Worm (Caenorhabditis elegans) whole organism, L4 larva: ENCODE results near the gene ifp-1.

Experiments
- F10B5.3 ChIP-seq: sonication (generic microtip); optimal IDR thresholded peaks from 2 replicates; lab custom pipeline; 2016; ENCODE audit warnings: mild to moderate bottlenecking, missing genetic modification characterization, missing compliant biosample characterization
- F26F4.8 ChIP-seq: fragments of 200-800 bp; sonication (Bioruptor generic); conservative IDR thresholded peaks from 2 replicates; pipeline ENCODE4 v1.3.6; 2022; ENCODE audit warnings: missing genetic modification characterization, missing compliant biosample characterization
- F37D6.2 ChIP-seq: sonication (generic microtip); optimal IDR thresholded peaks from 2 replicates; lab custom pipeline; 2016; ENCODE audit warnings: mild to moderate bottlenecking, missing genetic modification characterization, missing compliant biosample characterization
- F49E8.2 ChIP-seq: sonication (generic microtip); optimal IDR thresholded peaks from 2 replicates; lab custom pipeline; 2016; ENCODE audit warnings: missing compliant biosample characterization, mild to moderate bottlenecking, missing genetic modification characterization, borderline replicate concordance
- Y48G9A.11 ChIP-seq: fragments of 200-800 bp; sonication (Bioruptor generic); IDR thresholded peaks from 2 replicates; pipeline ENCODE4 v1.3.6; 2022; ENCODE audit warnings: missing genetic modification reagents, missing genetic modification characterization, missing compliant biosample characterization
- ZK337.2 ChIP-seq: fragments of 200-800 bp; sonication (Bioruptor generic); IDR thresholded peaks from 2 replicates; pipeline ENCODE4 v1.3.6; 2022; ENCODE audit warnings: missing genetic modification reagents, missing genetic modification characterization, missing compliant biosample characterization
- aha-1 ChIP-seq: fragments of 150-350 bp; peaks from one replicate; lab custom pipeline; 2014; ENCODE audit warnings: missing biosample characterization, missing genetic modification characterization
- aly-2 ChIP-seq: sonication (generic microtip); optimal IDR thresholded peaks from 2 replicates; lab custom pipeline; 2018; ENCODE audit warnings: missing biosample characterization, missing genetic modification characterization
- attf-4 ChIP-seq: sonication (generic microtip); optimal IDR thresholded peaks from 3 replicates; lab custom pipeline; 2017; ENCODE audit warnings: missing biosample characterization, missing genetic modification characterization
- ceh-28 ChIP-seq: fragments of 150-350 bp; optimal IDR thresholded peaks from 2 replicates; lab custom pipeline; 2014; ENCODE audit warnings: missing biosample characterization, missing genetic modification reagents, missing genetic modification characterization
- ceh-32 ChIP-seq: sonication (generic microtip); optimal IDR thresholded peaks from 2 replicates; lab custom pipeline; 2016; ENCODE audit warnings: mild to moderate bottlenecking, missing genetic modification characterization, missing compliant biosample characterization; ENCODE audit not compliant: poor library complexity
- ceh-82 ChIP-seq: sonication (generic microtip); optimal IDR thresholded peaks from 2 replicates; lab custom pipeline; 2017; ENCODE audit warnings: missing biosample characterization, missing genetic modification characterization
- ctbp-1 ChIP-seq: fragments of 200-800 bp; sonication (Bioruptor generic); IDR thresholded peaks from 2 replicates; pipeline ENCODE4 v1.3.6; 2022; ENCODE audit warnings: missing genetic modification reagents, missing genetic modification characterization, missing compliant biosample characterization
- daf-16 ChIP-seq, 3 experiments: sonication (generic microtip); optimal IDR thresholded peaks; 2 replicates each; lab custom pipeline; 2016 to 2017; ENCODE audit warnings: missing genetic modification characterization in 3 of 3, missing genetic modification reagents in 3 of 3, mild to moderate bottlenecking in 2 of 3, missing compliant biosample characterization in 2 of 3, missing biosample characterization in 1 of 3, moderate library complexity in 1 of 3
- daf-8 ChIP-seq: fragments of 200-800 bp; sonication (Bioruptor generic); IDR thresholded peaks from 2 replicates; pipeline ENCODE4 v1.3.6; 2022; ENCODE audit warnings: missing genetic modification characterization, missing compliant biosample characterization
- dmd-6 ChIP-seq: fragments of 200-800 bp; sonication (Bioruptor generic); IDR thresholded peaks from 2 replicates; pipeline ENCODE4 v1.3.6; 2022; ENCODE audit warnings: missing genetic modification reagents, missing genetic modification characterization, missing compliant biosample characterization
- dpl-1 ChIP-seq: fragments of 150-350 bp; optimal IDR thresholded peaks from 2 replicates; lab custom pipeline; 2014; ENCODE audit warnings: missing biosample characterization, missing genetic modification reagents, missing genetic modification characterization
- dve-1 ChIP-seq: sonication (generic microtip); optimal IDR thresholded peaks from 2 replicates; lab custom pipeline; 2017; ENCODE audit warnings: antibody characterized with exemption, mild to moderate bottlenecking, missing genetic modification characterization, missing compliant biosample characterization; ENCODE audit not compliant: insufficient read depth
- egl-27 ChIP-seq: sonication (generic microtip); optimal IDR thresholded peaks from 3 replicates; lab custom pipeline; 2017; ENCODE audit warnings: missing biosample characterization, missing genetic modification reagents, missing genetic modification characterization
- egl-43 ChIP-seq: fragments of 200-800 bp; sonication (Bioruptor generic); IDR thresholded peaks from 2 replicates; pipeline ENCODE4 v1.3.6; 2022; ENCODE audit warnings: missing genetic modification reagents, missing genetic modification characterization, missing compliant biosample characterization
- gei-8 ChIP-seq: fragments of 200-800 bp; sonication (Bioruptor generic); optimal IDR thresholded peaks from 2 replicates; lab custom pipeline; 2018; ENCODE audit warnings: mild to moderate bottlenecking, missing genetic modification characterization, missing compliant biosample characterization
- hlh-11 ChIP-seq: fragments of 200-800 bp; sonication (Bioruptor generic); optimal IDR thresholded peaks from 2 replicates; lab custom pipeline; 2018; ENCODE audit warnings: mild to moderate bottlenecking, missing genetic modification characterization, missing compliant biosample characterization
- hmg-1.1 ChIP-seq: fragments of 200-800 bp; sonication (Bioruptor generic); IDR thresholded peaks from 2 replicates; pipeline ENCODE4 v1.3.6; 2022; ENCODE audit warnings: missing genetic modification reagents, missing genetic modification characterization, missing compliant biosample characterization
- jun-1 ChIP-seq: fragments of 150-350 bp; optimal IDR thresholded peaks from 2 replicates; lab custom pipeline; 2014; ENCODE audit warnings: missing biosample characterization, missing genetic modification reagents, missing genetic modification characterization
- lim-7 ChIP-seq: fragments of 200-800 bp; sonication (Bioruptor generic); IDR thresholded peaks from 2 replicates; pipeline ENCODE4 v1.3.6; 2022; ENCODE audit warnings: missing genetic modification characterization, missing compliant biosample characterization
- lin-13 ChIP-seq: fragments of 150-350 bp; optimal IDR thresholded peaks from 2 replicates; lab custom pipeline; 2014; ENCODE audit warnings: missing biosample characterization, missing genetic modification reagents, missing genetic modification characterization
- lin-15B ChIP-seq: fragments of 150-350 bp; sonication (generic microtip); optimal IDR thresholded peaks from 3 replicates; lab custom pipeline; 2014; ENCODE audit warnings: missing biosample characterization, missing genetic modification characterization
- lir-3 ChIP-seq: sonication (generic microtip); optimal IDR thresholded peaks from 2 replicates; lab custom pipeline; 2016; ENCODE audit warnings: mild to moderate bottlenecking, missing genetic modification characterization, missing compliant biosample characterization
- madf-5 ChIP-seq, 2 experiments: fragments of 200-800 bp; sonication (Bioruptor generic); IDR thresholded peaks; 2 replicates each; pipeline ENCODE4 v1.3.6; 2022; ENCODE audit warnings: missing compliant biosample characterization in 2 of 2, missing genetic modification characterization in 2 of 2
- madf-9 ChIP-seq: fragments of 200-800 bp; sonication (Bioruptor generic); conservative IDR thresholded peaks from 2 replicates; pipeline ENCODE4 v1.3.6; 2022; ENCODE audit warnings: missing genetic modification reagents, missing genetic modification characterization, missing compliant biosample characterization
- mdl-1 ChIP-seq, 2 experiments: fragments of 150-350 bp in 1 of 2; sonication (generic microtip) in 1 of 2; optimal IDR thresholded peaks; 2 replicates each; lab custom pipeline; 2014 to 2017; ENCODE audit warnings: missing biosample characterization in 2 of 2, missing genetic modification characterization in 2 of 2
- mdt-29 ChIP-seq: fragments of 200-800 bp; sonication (Bioruptor generic); IDR thresholded peaks from 2 replicates; pipeline ENCODE4 v1.3.6; 2022; ENCODE audit warnings: missing genetic modification reagents, missing genetic modification characterization, missing compliant biosample characterization
- mxl-2 ChIP-seq: fragments of 200-800 bp; sonication (Bioruptor generic); conservative IDR thresholded peaks from 2 replicates; pipeline ENCODE4 v1.3.6; 2022; ENCODE audit warnings: missing genetic modification reagents, missing genetic modification characterization, missing compliant biosample characterization
- nhr-11 ChIP-seq: fragments of 150-350 bp; optimal IDR thresholded peaks from 2 replicates; lab custom pipeline; 2014; ENCODE audit warnings: missing biosample characterization, missing genetic modification characterization
- nhr-237 ChIP-seq: sonication (generic microtip); optimal IDR thresholded peaks from 2 replicates; lab custom pipeline; 2017; ENCODE audit warnings: missing biosample characterization, missing genetic modification characterization
- nhr-28 ChIP-seq: fragments of 150-350 bp; optimal IDR thresholded peaks from 2 replicates; lab custom pipeline; 2014; ENCODE audit warnings: missing biosample characterization, missing genetic modification characterization
- nhr-6 ChIP-seq: fragments of 150-350 bp; optimal IDR thresholded peaks from 2 replicates; lab custom pipeline; 2014; ENCODE audit warnings: missing biosample characterization, missing genetic modification characterization
- nhr-76 ChIP-seq: fragments of 150-350 bp; optimal IDR thresholded peaks from 2 replicates; lab custom pipeline; 2014; ENCODE audit warnings: missing biosample characterization, missing genetic modification characterization
- php-3 ChIP-seq: fragments of 200-800 bp; sonication (Bioruptor generic); IDR thresholded peaks from 2 replicates; pipeline ENCODE4 v1.3.6; 2022; ENCODE audit warnings: missing genetic modification reagents, missing genetic modification characterization, missing compliant biosample characterization
- rbr-2 ChIP-seq: sonication (generic microtip); optimal IDR thresholded peaks from 2 replicates; lab custom pipeline; 2016; ENCODE audit warnings: missing genotype, missing genetic modification characterization, missing compliant biosample characterization
- saeg-2 ChIP-seq: fragments of 200-800 bp; sonication (Bioruptor generic); IDR thresholded peaks from 2 replicates; pipeline ENCODE4 v1.3.6; 2022; ENCODE audit warnings: missing genetic modification reagents, missing genetic modification characterization, missing compliant biosample characterization
- spr-1 ChIP-seq: sonication (generic microtip); optimal IDR thresholded peaks from 2 replicates; lab custom pipeline; 2016; ENCODE audit warnings: mild to moderate bottlenecking, missing genetic modification characterization, missing compliant biosample characterization
- tra-1 ChIP-seq: fragments of 200-800 bp; sonication (Bioruptor generic); IDR thresholded peaks from 2 replicates; pipeline ENCODE4 v1.3.6; 2022; ENCODE audit warnings: missing genetic modification reagents, missing genetic modification characterization, missing compliant biosample characterization
- unc-39 ChIP-seq: sonication (generic microtip); optimal IDR thresholded peaks from 2 replicates; lab custom pipeline; 2017; ENCODE audit warnings: missing biosample characterization, missing genetic modification characterization
- unc-62 ChIP-seq, 3 experiments: fragments of 150-350 bp in 1 of 3; sonication (generic microtip); optimal IDR thresholded peaks in 2 of 3; peaks in 1 of 3; 1 replicate in 1 of 3; 2 replicates in 2 of 3; lab custom pipeline; 2014 to 2017; ENCODE audit warnings: missing biosample characterization in 3 of 3, missing genetic modification characterization in 3 of 3, missing genetic modification reagents in 3 of 3, missing genotype in 1 of 3
- zfp-2 ChIP-seq: sonication (generic microtip); optimal IDR thresholded peaks from 2 replicates; lab custom pipeline; 2016; ENCODE audit warnings: mild to moderate bottlenecking, missing genetic modification characterization, missing compliant biosample characterization
- zfp-3 ChIP-seq: fragments of 200-800 bp; sonication (Bioruptor generic); conservative IDR thresholded peaks from 2 replicates; pipeline ENCODE4 v1.3.6; 2022; ENCODE audit warnings: missing genetic modification reagents, missing genetic modification characterization, missing compliant biosample characterization
- zip-11 ChIP-seq: fragments of 200-800 bp; sonication (Bioruptor generic); IDR thresholded peaks from 2 replicates; pipeline ENCODE4 v1.3.6; 2022; ENCODE audit warnings: missing genetic modification characterization, missing compliant biosample characterization
- ztf-11 ChIP-seq: fragments of 150-350 bp; optimal IDR thresholded peaks from 2 replicates; lab custom pipeline; 2014; ENCODE audit warnings: missing biosample characterization, missing genetic modification characterization

Gene ifp-1

ce11 chrX:9637700-9638099 lies 42.3 kb downstream of the ifp-1 start (continued):
- peak; percentile 58 for TF ChIP-seq gei-8 (GFP tag; lab: Kevin White, UChicago)
- no peak for TF ChIP-seq mdl-1 (tag; optimal IDR thresholded peaks at IDR 0.05; lab: Kevin White, UChicago)
- TF ChIP-seq lin-15B (tag; lab: Kevin White, UChicago): no peak
- peak; percentile 1 for TF ChIP-seq lin-13 (GFP tag; lab: Kevin White, UChicago)
- TF ChIP-seq egl-43 (GFP tag; lab: Robert Waterston, UW): no peak
- peak; percentile 58 to 91 for TF ChIP-seq daf-16 (GFP tag; optimal IDR thresholded peaks at IDR 0.05; lab: Kevin White, UChicago)
- peak; percentile 30 for TF ChIP-seq daf-16 (tag; optimal IDR thresholded peaks at IDR 0.05; lab: Kevin White, UChicago)
- no peak for TF ChIP-seq nhr-237
- no peak for TF ChIP-seq ceh-32 (tag; lab: Kevin White, UChicago)
- TF ChIP-seq dmd-6 (GFP tag; lab: Robert Waterston, UW): peak; percentile 29
- TF ChIP-seq mdt-29 (GFP tag; lab: Robert Waterston, UW): peak; percentile 72; the same call in 1 of the 2 replicates
- no peak for TF ChIP-seq nhr-76 (tag; lab: Kevin White, UChicago)
- TF ChIP-seq egl-27 (tag; lab: Kevin White, UChicago): no peak
- TF ChIP-seq ceh-28: no peak
- TF ChIP-seq unc-39: no peak

DNA sequence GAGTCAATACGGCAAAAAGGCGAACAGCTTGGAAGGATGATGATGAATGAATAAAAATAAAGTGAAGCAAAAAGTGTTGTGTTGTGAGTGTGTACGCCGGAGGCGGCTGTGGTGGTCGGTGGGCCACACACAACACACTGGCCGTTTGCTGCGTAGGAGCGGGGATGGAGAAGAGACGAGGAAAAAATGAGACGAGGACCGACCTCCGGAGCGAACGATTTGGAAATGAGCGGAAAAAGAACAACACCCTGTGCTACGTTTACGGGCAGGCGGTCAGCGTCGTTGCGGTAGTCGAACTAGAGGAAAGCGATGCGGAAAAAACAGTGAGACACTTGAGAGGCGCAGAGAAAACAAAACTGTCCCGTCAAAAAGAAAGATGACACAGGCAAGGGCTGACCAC lies 42.8 kb downstream of the ifp-1 start:
- TF ChIP-seq rbr-2 (tag; lab: Kevin White, UChicago): peak; percentile 26
- TF ChIP-seq ZK337.2 (GFP tag; lab: Robert Waterston, UW): no peak
- TF ChIP-seq mdt-29 (GFP tag; lab: Robert Waterston, UW): no peak
- TF ChIP-seq zfp-3 (GFP tag; lab: Robert Waterston, UW): no peak
- TF ChIP-seq lin-13 (GFP tag; lab: Kevin White, UChicago): no peak
- TF ChIP-seq madf-9 (GFP tag; lab: Robert Waterston, UW): peak; percentile 63
- no peak for TF ChIP-seq dve-1 (tag; lab: Kevin White, UChicago)
- TF ChIP-seq attf-4 (tag; lab: Kevin White, UChicago): no peak
- TF ChIP-seq nhr-76 (tag; lab: Kevin White, UChicago): no peak
- no peak for TF ChIP-seq hmg-1.1
- no peak for TF ChIP-seq ceh-82 (tag; lab: Kevin White, UChicago)
- TF ChIP-seq zfp-2: no peak
- TF ChIP-seq dpl-1 (GFP tag; lab: Kevin White, UChicago): no peak
- TF ChIP-seq jun-1 (tag; lab: Kevin White, UChicago): no peak
- no peak for TF ChIP-seq egl-27 (tag; lab: Kevin White, UChicago)
- no peak for TF ChIP-seq saeg-2 (GFP tag; lab: Robert Waterston, UW)
- TF ChIP-seq aly-2 (tag; lab: Kevin White, UChicago): no peak
- no peak for TF ChIP-seq F26F4.8 (GFP tag; lab: Robert Waterston, UW)
- no peak for TF ChIP-seq gei-8 (GFP tag; lab: Kevin White, UChicago)
- no peak for TF ChIP-seq F37D6.2
- no peak for TF ChIP-seq mxl-2 (GFP tag; lab: Robert Waterston, UW)
- TF ChIP-seq zip-11 (GFP tag; lab: Robert Waterston, UW): no peak
- no peak for TF ChIP-seq lir-3
- TF ChIP-seq dmd-6 (GFP tag; lab: Robert Waterston, UW): no peak
- no peak for TF ChIP-seq nhr-11 (tag; lab: Kevin White, UChicago)
- no peak for TF ChIP-seq madf-5 (GFP tag; IDR thresholded peaks at IDR 0.05; lab: Robert Waterston, UW)
- TF ChIP-seq mdl-1 (tag; optimal IDR thresholded peaks at IDR 0.05; lab: Kevin White, UChicago): no peak
- TF ChIP-seq aha-1 (tag; lab: Kevin White, UChicago): no peak
- TF ChIP-seq F49E8.2: no peak
- TF ChIP-seq ctbp-1 (GFP tag; lab: Robert Waterston, UW): no peak
- no peak for TF ChIP-seq nhr-6
- 0 out of 2 replicates have a peak, but pooled peaks have one; percentile 8 for TF ChIP-seq Y48G9A.11 (GFP tag; lab: Robert Waterston, UW)
- no peak for TF ChIP-seq tra-1 (GFP tag; lab: Robert Waterston, UW)
- no peak for TF ChIP-seq F10B5.3
- no peak for TF ChIP-seq php-3 (GFP tag; lab: Robert Waterston, UW)
- TF ChIP-seq lim-7 (GFP tag; lab: Robert Waterston, UW): no peak
- peak; percentile 45 for TF ChIP-seq nhr-28 (tag; lab: Kevin White, UChicago)
- no peak for TF ChIP-seq ztf-11 (tag; lab: Kevin White, UChicago)
- TF ChIP-seq hlh-11 (tag; lab: Kevin White, UChicago): peak; percentile 64
- no peak for TF ChIP-seq unc-39
- TF ChIP-seq daf-8: no peak
- TF ChIP-seq unc-62 (GFP tag; optimal IDR thresholded peaks at IDR 0.05 in 1 of 2; lab: Kevin White, UChicago): peak in 1 of 2 experiments; percentile 96
- TF ChIP-seq unc-62 (tag; optimal IDR thresholded peaks at IDR 0.05; lab: Kevin White, UChicago): no peak
- TF ChIP-seq spr-1: no peak
